Worm (Caenorhabditis elegans) whole organism, mixed stage, embryonic: ENCODE measurements around the gene rsp-8.

Experiments
- M03D4.4 ChIP-seq: sonication (generic microtip); optimal IDR thresholded peaks from 2 replicates; lab custom pipeline; 2017; ENCODE audit warnings: mild to moderate bottlenecking, missing genetic modification characterization, missing compliant biosample characterization
- bed-3 ChIP-seq: fragments of 200-800 bp; sonication (Bioruptor generic); optimal IDR thresholded peaks from 3 replicates; lab custom pipeline; 2018; ENCODE audit warnings: mild to moderate bottlenecking, missing genetic modification characterization, moderate library complexity, missing compliant biosample characterization
- blmp-1 ChIP-seq: fragments of 150-350 bp; optimal IDR thresholded peaks from 2 replicates; lab custom pipeline; 2014; ENCODE audit warnings: missing biosample characterization, missing genetic modification characterization
- ceh-39 ChIP-seq: fragments of 150-350 bp; optimal IDR thresholded peaks from 2 replicates; lab custom pipeline; 2014; ENCODE audit warnings: missing biosample characterization, missing genetic modification characterization
- ceh-43 ChIP-seq: fragments of 200-800 bp; sonication (Bioruptor generic); optimal IDR thresholded peaks from 2 replicates; lab custom pipeline; 2018; ENCODE audit warnings: mild to moderate bottlenecking, missing genetic modification characterization, moderate library complexity, missing compliant biosample characterization
- ceh-83 ChIP-seq: fragments of 200-800 bp; sonication (Bioruptor generic); optimal IDR thresholded peaks from 2 replicates; lab custom pipeline; 2018; ENCODE audit warnings: mild to moderate bottlenecking, missing genetic modification characterization, missing compliant biosample characterization
- ces-1 ChIP-seq: fragments of 150-350 bp; optimal IDR thresholded peaks from 2 replicates; lab custom pipeline; 2014; ENCODE audit warnings: missing biosample characterization, missing genetic modification reagents, missing genetic modification characterization
- drap-1 ChIP-seq: fragments of 200-800 bp; sonication (Bioruptor generic); optimal IDR thresholded peaks from 3 replicates; lab custom pipeline; 2018; ENCODE audit warnings: mild to moderate bottlenecking, missing genetic modification characterization, missing compliant biosample characterization
- elt-1 ChIP-seq: sonication (generic microtip); optimal IDR thresholded peaks from 2 replicates; lab custom pipeline; 2017; ENCODE audit warnings: missing genetic modification characterization, mild to moderate bottlenecking, missing compliant biosample characterization, antibody characterized with exemption, moderate library complexity, borderline replicate concordance; ENCODE audit not compliant: insufficient read depth
- elt-3 ChIP-seq: fragments of 150-350 bp; optimal IDR thresholded peaks from 2 replicates; lab custom pipeline; 2014; ENCODE audit warnings: missing biosample characterization, missing genetic modification characterization
- flh-1 ChIP-seq: fragments of 200-800 bp; sonication (Bioruptor generic); optimal IDR thresholded peaks from 2 replicates; lab custom pipeline; 2018; ENCODE audit warnings: mild to moderate bottlenecking, missing genetic modification characterization, moderate library complexity, missing compliant biosample characterization
- ham-2 ChIP-seq: fragments of 200-800 bp; sonication (Bioruptor generic); optimal IDR thresholded peaks from 2 replicates; lab custom pipeline; 2018; ENCODE audit warnings: mild to moderate bottlenecking, missing genetic modification characterization, missing compliant biosample characterization
- hlh-1 ChIP-seq: fragments of 150-350 bp; optimal IDR thresholded peaks from 2 replicates; lab custom pipeline; 2014; ENCODE audit warnings: missing biosample characterization, missing genetic modification reagents, missing genetic modification characterization
- lin-13 ChIP-seq: fragments of 150-350 bp; optimal IDR thresholded peaks from 2 replicates; lab custom pipeline; 2014; ENCODE audit warnings: missing biosample characterization, missing genetic modification characterization
- lin-32 ChIP-seq: fragments of 200-800 bp; sonication (Bioruptor generic); optimal IDR thresholded peaks from 2 replicates; lab custom pipeline; 2018; ENCODE audit warnings: mild to moderate bottlenecking, missing genetic modification characterization, missing compliant biosample characterization
- lsy-2 ChIP-seq: fragments of 150-350 bp; optimal IDR thresholded peaks from 2 replicates; lab custom pipeline; 2014; ENCODE audit warnings: missing biosample characterization, missing genetic modification characterization
- mab-5 ChIP-seq: fragments of 150-350 bp; optimal IDR thresholded peaks from 2 replicates; lab custom pipeline; 2014; ENCODE audit warnings: missing biosample characterization, missing genetic modification characterization
- mep-1 ChIP-seq: fragments of 150-350 bp; optimal IDR thresholded peaks from 2 replicates; lab custom pipeline; 2017; ENCODE audit warnings: missing biosample characterization, missing genetic modification reagents, missing genetic modification characterization, inconsistent platforms
- nhr-12 ChIP-seq: fragments of 150-350 bp; optimal IDR thresholded peaks from 2 replicates; lab custom pipeline; 2014; ENCODE audit warnings: missing biosample characterization, missing genetic modification characterization
- nhr-2 ChIP-seq: fragments of 150-350 bp; optimal IDR thresholded peaks from 2 replicates; lab custom pipeline; 2014; ENCODE audit warnings: missing biosample characterization, missing genetic modification characterization
- nhr-237 ChIP-seq: fragments of 150-350 bp; optimal IDR thresholded peaks from 2 replicates; lab custom pipeline; 2014; ENCODE audit warnings: missing biosample characterization, missing genetic modification characterization
- nhr-28 ChIP-seq: fragments of 150-350 bp; optimal IDR thresholded peaks from 2 replicates; lab custom pipeline; 2014; ENCODE audit warnings: missing biosample characterization, missing genetic modification characterization
- nhr-76 ChIP-seq: sonication (generic microtip); optimal IDR thresholded peaks from 2 replicates; lab custom pipeline; 2017; ENCODE audit warnings: missing biosample characterization, missing genetic modification characterization
- pha-4 ChIP-seq: fragments of 150-350 bp; optimal IDR thresholded peaks from 2 replicates; lab custom pipeline; 2018; ENCODE audit warnings: missing biosample characterization, missing genetic modification reagents, missing genetic modification characterization
- sem-2 ChIP-seq: fragments of 200-800 bp; sonication (Bioruptor generic); optimal IDR thresholded peaks from 2 replicates; lab custom pipeline; 2018; ENCODE audit warnings: mild to moderate bottlenecking, missing genetic modification characterization, missing compliant biosample characterization
- snpc-4 ChIP-seq: fragments of 150-350 bp; optimal IDR thresholded peaks from 2 replicates; lab custom pipeline; 2014; ENCODE audit warnings: missing biosample characterization, missing genetic modification characterization
- sptf-1 ChIP-seq: sonication (generic microtip); optimal IDR thresholded peaks from 2 replicates; lab custom pipeline; 2017; ENCODE audit warnings: mild to moderate bottlenecking, missing genetic modification characterization, moderate library complexity, missing compliant biosample characterization
- tbx-8 ChIP-seq: fragments of 200-800 bp; sonication (Bioruptor generic); optimal IDR thresholded peaks from 2 replicates; lab custom pipeline; 2018; ENCODE audit warnings: mild to moderate bottlenecking, missing genetic modification characterization, moderate library complexity, missing compliant biosample characterization
- unc-120 ChIP-seq: sonication (generic microtip); optimal IDR thresholded peaks from 2 replicates; lab custom pipeline; 2017; ENCODE audit warnings: missing genetic modification characterization, missing compliant biosample characterization; ENCODE audit not compliant: poor library complexity, severe bottlenecking
- unc-62 ChIP-seq: fragments of 150-350 bp; optimal IDR thresholded peaks from 2 replicates; lab custom pipeline; 2014; ENCODE audit warnings: missing biosample characterization, missing genetic modification reagents, missing genetic modification characterization
- ztf-11 ChIP-seq: fragments of 150-350 bp; optimal IDR thresholded peaks from 2 replicates; lab custom pipeline; 2014; ENCODE audit warnings: missing biosample characterization, missing genetic modification characterization

The rsp-8 gene

ce11 chrIII:11826118-11826517, at the start of gene rsp-8:
TSS of gene rsp-8 (plus strand) at chrIII:11826418.
- TF ChIP-seq elt-1 (tag; lab: Kevin White, UChicago): no peak
- TF ChIP-seq lin-13 (tag; lab: Kevin White, UChicago): no peak
- no peak for TF ChIP-seq nhr-12 (tag; lab: Kevin White, UChicago)
- no peak for TF ChIP-seq mep-1
- TF ChIP-seq unc-62 (GFP tag; lab: Kevin White, UChicago): no peak
- no peak for TF ChIP-seq ceh-39 (tag; lab: Kevin White, UChicago)
- no peak for TF ChIP-seq ztf-11 (tag; lab: Kevin White, UChicago)
- no peak for TF ChIP-seq M03D4.4
- no peak for TF ChIP-seq hlh-1 (tag; lab: Kevin White, UChicago)

ce11 chrIII:11777321-11777720, 48.9 kb upstream of the rsp-8 start, which contains the start of gene mdt-21:
TSS of gene mdt-21 (plus strand) at chrIII:11777621.
- TF ChIP-seq lin-32: no peak
- no peak for TF ChIP-seq hlh-1 (tag; lab: Kevin White, UChicago)
- TF ChIP-seq elt-1 (tag; lab: Kevin White, UChicago): no peak
- no peak for TF ChIP-seq lsy-2 (tag; lab: Kevin White, UChicago)
- TF ChIP-seq nhr-237 (tag; lab: Kevin White, UChicago): no peak
- no peak for TF ChIP-seq blmp-1 (tag; lab: Kevin White, UChicago)
- no peak for TF ChIP-seq ztf-11 (tag; lab: Kevin White, UChicago)
- TF ChIP-seq nhr-12 (tag; lab: Kevin White, UChicago): no peak
- TF ChIP-seq nhr-2: no peak
- no peak for TF ChIP-seq elt-3 (tag; lab: Kevin White, UChicago)
- no peak for TF ChIP-seq pha-4 (tag; lab: Kevin White, UChicago)
- TF ChIP-seq flh-1 (GFP tag; lab: Kevin White, UChicago): no peak
- no peak for TF ChIP-seq sptf-1 (tag; lab: Kevin White, UChicago)

DNA sequence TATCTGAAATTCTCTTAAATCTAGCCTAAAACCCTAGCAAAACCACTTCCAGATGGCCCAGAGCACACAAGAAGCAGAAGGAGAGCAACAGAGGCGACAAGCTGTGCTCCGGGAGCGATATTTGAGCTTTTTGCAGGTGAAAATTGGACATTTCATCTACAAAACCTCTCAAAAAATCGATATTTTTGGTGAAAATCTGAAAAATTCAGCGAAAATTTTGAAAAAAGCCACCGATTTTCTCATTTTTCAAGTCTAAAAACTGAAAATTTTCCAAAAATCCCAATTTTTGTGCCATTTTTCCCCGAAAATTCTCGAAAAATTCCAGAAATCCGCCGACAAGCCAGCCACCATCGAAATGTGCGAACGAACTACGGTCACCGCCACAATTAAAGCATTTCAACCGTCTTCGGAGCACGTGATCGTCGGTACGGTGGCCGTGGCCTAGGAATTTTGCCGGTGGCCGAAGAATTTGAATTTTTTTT, 46.0 kb upstream of the rsp-8 start, which contains the start of gene C24H11.5:
Gene C24H11.5, plus strand, starts transcription at position 51 of the 482 bp plus-strand sequence.
- TF ChIP-seq ces-1 (GFP tag; lab: Kevin White, UChicago): no peak
- no peak for TF ChIP-seq ceh-83 (GFP tag; lab: Kevin White, UChicago)
- no peak for TF ChIP-seq unc-120 (tag; lab: Kevin White, UChicago)
- TF ChIP-seq drap-1 (GFP tag; lab: Kevin White, UChicago): no peak
- TF ChIP-seq nhr-2: no peak
- no peak for TF ChIP-seq elt-1 (tag; lab: Kevin White, UChicago)
- no peak for TF ChIP-seq ceh-39 (tag; lab: Kevin White, UChicago)
- no peak for TF ChIP-seq elt-3 (tag; lab: Kevin White, UChicago)
- TF ChIP-seq snpc-4: no peak
- TF ChIP-seq pha-4 (tag; lab: Kevin White, UChicago): no peak
- no peak for TF ChIP-seq bed-3 (GFP tag; lab: Kevin White, UChicago)
- no peak for TF ChIP-seq nhr-76 (tag; lab: Kevin White, UChicago)
- TF ChIP-seq nhr-28 (tag; lab: Kevin White, UChicago): no peak
- no peak for TF ChIP-seq nhr-12 (tag; lab: Kevin White, UChicago)
- no peak for TF ChIP-seq unc-62 (GFP tag; lab: Kevin White, UChicago)
- no peak for TF ChIP-seq ceh-43 (GFP tag; lab: Kevin White, UChicago)
- TF ChIP-seq mab-5 (tag; lab: Kevin White, UChicago): no peak
- TF ChIP-seq, all 35 proteins: peak for 0

DNA sequence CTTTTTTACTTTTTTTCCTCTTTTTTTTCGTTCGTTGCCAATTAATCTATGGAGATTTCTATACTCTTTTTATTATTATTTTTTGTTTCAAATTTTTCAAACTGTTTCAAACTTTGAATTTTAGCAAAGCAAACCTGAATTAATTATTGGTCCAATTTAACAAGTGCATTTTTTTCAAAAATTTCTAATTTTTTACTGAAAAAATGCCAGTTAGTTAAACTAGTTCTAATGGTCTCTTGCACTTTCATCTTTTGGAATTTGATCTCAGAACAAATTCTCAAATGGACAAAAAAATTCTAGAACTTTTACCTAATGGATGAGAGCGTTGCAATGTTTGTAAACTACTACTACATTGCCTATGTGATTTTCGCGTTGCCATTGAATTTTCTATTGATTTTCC, 44.4 kb upstream of the rsp-8 start, which contains the start of gene srd-74:
Gene srd-74, plus strand, starts transcription at position 301 of the 400 bp plus-strand sequence.
- TF ChIP-seq snpc-4 (no peak), nhr-237 (tag; lab: Kevin White, UChicago) (no peak), nhr-2 (no peak), ceh-43 (GFP tag; lab: Kevin White, UChicago) (no peak), sptf-1 (tag; lab: Kevin White, UChicago) (no peak), ceh-83 (GFP tag; lab: Kevin White, UChicago) (no peak), tbx-8 (GFP tag; lab: Kevin White, UChicago) (no peak), blmp-1 (tag; lab: Kevin White, UChicago) (no peak), unc-120 (tag; lab: Kevin White, UChicago) (no peak)

DNA sequence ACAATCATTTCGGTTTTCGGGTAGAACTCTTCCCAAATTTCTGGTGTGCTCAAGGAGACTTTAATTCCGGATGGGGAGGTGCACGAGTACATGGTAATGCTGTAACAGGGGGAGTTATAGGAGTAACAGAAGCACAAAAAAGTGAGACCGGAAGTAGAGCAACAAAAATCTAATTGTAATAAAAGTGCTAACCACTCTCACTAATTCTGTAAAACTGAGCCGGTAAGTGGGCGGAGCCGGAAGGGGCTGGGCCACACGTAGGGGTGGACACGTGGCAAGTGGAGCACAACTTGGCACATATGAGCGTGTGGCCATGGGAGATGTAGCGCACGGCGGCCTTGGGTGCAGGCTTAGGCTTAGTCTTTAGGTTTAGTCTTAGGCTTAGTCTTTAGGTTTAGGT, 40.3 kb upstream of the rsp-8 start, which contains the start of gene tbx-38:
Gene tbx-38, minus strand, starts transcription at position 101 of the 400 bp plus-strand sequence.
- TF ChIP-seq hlh-1 (tag; lab: Kevin White, UChicago) (no peak), elt-1 (tag; lab: Kevin White, UChicago) (no peak), M03D4.4 (no peak), ham-2 (GFP tag; lab: Kevin White, UChicago) (no peak), nhr-28 (tag; lab: Kevin White, UChicago) (no peak), sem-2 (GFP tag; lab: Kevin White, UChicago) (no peak), ceh-39 (tag; lab: Kevin White, UChicago) (no peak), snpc-4 (no peak), ceh-43 (GFP tag; lab: Kevin White, UChicago) (no peak)
- TF ChIP-seq, all 35 proteins: peak for 0
